Worm (Caenorhabditis elegans) whole organism, mixed stage, embryonic: Measurements from ENCODE around the gene acox-1.5.

Source experiments
- M03D4.4 ChIP-seq: sonication (generic microtip); optimal IDR thresholded peaks from 2 replicates; lab custom pipeline; 2017; ENCODE audit warnings: mild to moderate bottlenecking, missing genetic modification characterization, missing compliant biosample characterization
- bed-3 ChIP-seq: fragments of 200-800 bp; sonication (Bioruptor generic); optimal IDR thresholded peaks from 3 replicates; lab custom pipeline; 2018; ENCODE audit warnings: mild to moderate bottlenecking, missing genetic modification characterization, moderate library complexity, missing compliant biosample characterization
- blmp-1 ChIP-seq: fragments of 150-350 bp; optimal IDR thresholded peaks from 2 replicates; lab custom pipeline; 2014; ENCODE audit warnings: missing biosample characterization, missing genetic modification characterization
- ceh-39 ChIP-seq: fragments of 150-350 bp; optimal IDR thresholded peaks from 2 replicates; lab custom pipeline; 2014; ENCODE audit warnings: missing biosample characterization, missing genetic modification characterization
- ceh-43 ChIP-seq: fragments of 200-800 bp; sonication (Bioruptor generic); optimal IDR thresholded peaks from 2 replicates; lab custom pipeline; 2018; ENCODE audit warnings: mild to moderate bottlenecking, missing genetic modification characterization, moderate library complexity, missing compliant biosample characterization
- ceh-83 ChIP-seq: fragments of 200-800 bp; sonication (Bioruptor generic); optimal IDR thresholded peaks from 2 replicates; lab custom pipeline; 2018; ENCODE audit warnings: mild to moderate bottlenecking, missing genetic modification characterization, missing compliant biosample characterization
- ces-1 ChIP-seq: fragments of 150-350 bp; optimal IDR thresholded peaks from 2 replicates; lab custom pipeline; 2014; ENCODE audit warnings: missing biosample characterization, missing genetic modification reagents, missing genetic modification characterization
- cnd-1 ChIP-seq: fragments of 200-800 bp; sonication (Bioruptor generic); optimal IDR thresholded peaks from 2 replicates; lab custom pipeline; 2018; ENCODE audit warnings: mild to moderate bottlenecking, missing genetic modification characterization, missing compliant biosample characterization
- drap-1 ChIP-seq: fragments of 200-800 bp; sonication (Bioruptor generic); optimal IDR thresholded peaks from 3 replicates; lab custom pipeline; 2018; ENCODE audit warnings: mild to moderate bottlenecking, missing genetic modification characterization, missing compliant biosample characterization
- elt-1 ChIP-seq: sonication (generic microtip); optimal IDR thresholded peaks from 2 replicates; lab custom pipeline; 2017; ENCODE audit warnings: missing genetic modification characterization, mild to moderate bottlenecking, missing compliant biosample characterization, antibody characterized with exemption, moderate library complexity, borderline replicate concordance; ENCODE audit not compliant: insufficient read depth
- elt-3 ChIP-seq: fragments of 150-350 bp; optimal IDR thresholded peaks from 2 replicates; lab custom pipeline; 2014; ENCODE audit warnings: missing biosample characterization, missing genetic modification characterization
- flh-1 ChIP-seq: fragments of 200-800 bp; sonication (Bioruptor generic); optimal IDR thresholded peaks from 2 replicates; lab custom pipeline; 2018; ENCODE audit warnings: mild to moderate bottlenecking, missing genetic modification characterization, moderate library complexity, missing compliant biosample characterization
- ham-2 ChIP-seq: fragments of 200-800 bp; sonication (Bioruptor generic); optimal IDR thresholded peaks from 2 replicates; lab custom pipeline; 2018; ENCODE audit warnings: mild to moderate bottlenecking, missing genetic modification characterization, missing compliant biosample characterization
- hlh-1 ChIP-seq: fragments of 150-350 bp; optimal IDR thresholded peaks from 2 replicates; lab custom pipeline; 2014; ENCODE audit warnings: missing biosample characterization, missing genetic modification reagents, missing genetic modification characterization
- lin-13 ChIP-seq: fragments of 150-350 bp; optimal IDR thresholded peaks from 2 replicates; lab custom pipeline; 2014; ENCODE audit warnings: missing biosample characterization, missing genetic modification characterization
- lsy-2 ChIP-seq: fragments of 150-350 bp; optimal IDR thresholded peaks from 2 replicates; lab custom pipeline; 2014; ENCODE audit warnings: missing biosample characterization, missing genetic modification characterization
- mab-5 ChIP-seq: fragments of 150-350 bp; optimal IDR thresholded peaks from 2 replicates; lab custom pipeline; 2014; ENCODE audit warnings: missing biosample characterization, missing genetic modification characterization
- mep-1 ChIP-seq: fragments of 150-350 bp; optimal IDR thresholded peaks from 2 replicates; lab custom pipeline; 2017; ENCODE audit warnings: missing biosample characterization, missing genetic modification reagents, missing genetic modification characterization, inconsistent platforms
- mls-2 ChIP-seq: sonication (generic microtip); optimal IDR thresholded peaks from 2 replicates; lab custom pipeline; 2016; ENCODE audit warnings: mild to moderate bottlenecking, missing genetic modification characterization, moderate library complexity, missing compliant biosample characterization
- nhr-12 ChIP-seq: fragments of 150-350 bp; optimal IDR thresholded peaks from 2 replicates; lab custom pipeline; 2014; ENCODE audit warnings: missing biosample characterization, missing genetic modification characterization
- nhr-2 ChIP-seq: fragments of 150-350 bp; optimal IDR thresholded peaks from 2 replicates; lab custom pipeline; 2014; ENCODE audit warnings: missing biosample characterization, missing genetic modification characterization
- nhr-237 ChIP-seq: fragments of 150-350 bp; optimal IDR thresholded peaks from 2 replicates; lab custom pipeline; 2014; ENCODE audit warnings: missing biosample characterization, missing genetic modification characterization
- nhr-28 ChIP-seq: fragments of 150-350 bp; optimal IDR thresholded peaks from 2 replicates; lab custom pipeline; 2014; ENCODE audit warnings: missing biosample characterization, missing genetic modification characterization
- pha-4 ChIP-seq: fragments of 150-350 bp; optimal IDR thresholded peaks from 2 replicates; lab custom pipeline; 2018; ENCODE audit warnings: missing biosample characterization, missing genetic modification reagents, missing genetic modification characterization
- sem-2 ChIP-seq: fragments of 200-800 bp; sonication (Bioruptor generic); optimal IDR thresholded peaks from 2 replicates; lab custom pipeline; 2018; ENCODE audit warnings: mild to moderate bottlenecking, missing genetic modification characterization, missing compliant biosample characterization
- sptf-1 ChIP-seq: sonication (generic microtip); optimal IDR thresholded peaks from 2 replicates; lab custom pipeline; 2017; ENCODE audit warnings: mild to moderate bottlenecking, missing genetic modification characterization, moderate library complexity, missing compliant biosample characterization
- tbx-8 ChIP-seq: fragments of 200-800 bp; sonication (Bioruptor generic); optimal IDR thresholded peaks from 2 replicates; lab custom pipeline; 2018; ENCODE audit warnings: mild to moderate bottlenecking, missing genetic modification characterization, moderate library complexity, missing compliant biosample characterization
- unc-120 ChIP-seq: sonication (generic microtip); optimal IDR thresholded peaks from 2 replicates; lab custom pipeline; 2017; ENCODE audit warnings: missing genetic modification characterization, missing compliant biosample characterization; ENCODE audit not compliant: poor library complexity, severe bottlenecking
- unc-39 ChIP-seq: fragments of 150-350 bp; optimal IDR thresholded peaks from 2 replicates; lab custom pipeline; 2014; ENCODE audit warnings: missing biosample characterization, missing genetic modification characterization
- unc-62 ChIP-seq: fragments of 150-350 bp; optimal IDR thresholded peaks from 2 replicates; lab custom pipeline; 2014; ENCODE audit warnings: missing biosample characterization, missing genetic modification reagents, missing genetic modification characterization
- zip-8 ChIP-seq: fragments of 150-350 bp; optimal IDR thresholded peaks from 2 replicates; lab custom pipeline; 2014; ENCODE audit warnings: missing biosample characterization, missing genetic modification characterization
- ztf-11 ChIP-seq: fragments of 150-350 bp; optimal IDR thresholded peaks from 2 replicates; lab custom pipeline; 2014; ENCODE audit warnings: missing biosample characterization, missing genetic modification characterization

The acox-1.5 gene

ce11 chrIII:9612097-9612496 lies 20.1 kb upstream of the acox-1.5 start, which contains the start of gene bbs-4:
Gene bbs-4 (minus strand): TSS chrIII:9612197.
- TF ChIP-seq nhr-237 (tag; lab: Kevin White, UChicago) = no peak
- TF ChIP-seq flh-1 = no peak
- TF ChIP-seq elt-3 (tag; lab: Kevin White, UChicago) = no peak
- no peak for TF ChIP-seq pha-4 (tag; lab: Kevin White, UChicago)
- no peak for TF ChIP-seq sem-2 (GFP tag; lab: Kevin White, UChicago)
- TF ChIP-seq mls-2 (tag; lab: Kevin White, UChicago) = no peak
- TF ChIP-seq mep-1 (tag; lab: Kevin White, UChicago) = no peak
- TF ChIP-seq unc-120 = no peak
- no peak for TF ChIP-seq lsy-2
- no peak for TF ChIP-seq zip-8 (tag; lab: Kevin White, UChicago)
- TF ChIP-seq lin-13 (tag; lab: Kevin White, UChicago) = no peak
- TF ChIP-seq blmp-1 (tag; lab: Kevin White, UChicago) = no peak
- TF ChIP-seq bed-3 (GFP tag; lab: Kevin White, UChicago) = no peak
- no peak for TF ChIP-seq tbx-8
- no peak for TF ChIP-seq elt-1 (tag; lab: Kevin White, UChicago)
- no peak for TF ChIP-seq ceh-43 (GFP tag; lab: Kevin White, UChicago)
- TF ChIP-seq sptf-1 (tag; lab: Kevin White, UChicago) = no peak
- TF ChIP-seq hlh-1 (tag; lab: Kevin White, UChicago) = no peak
- no peak for TF ChIP-seq ces-1
- TF ChIP-seq, all 35 proteins: peak for 0

ce11 chrIII:9608650-9609049 lies 16.7 kb upstream of the acox-1.5 start, which contains the start of gene clec-161:
Gene clec-161 (minus strand): TSS chrIII:9608750.
- TF ChIP-seq nhr-2 (tag; lab: Kevin White, UChicago) (no peak), mab-5 (tag; lab: Kevin White, UChicago) (no peak), hlh-1 (tag; lab: Kevin White, UChicago) (no peak), unc-62 (GFP tag; lab: Kevin White, UChicago) (no peak), ceh-43 (GFP tag; lab: Kevin White, UChicago) (no peak), ceh-83 (GFP tag; lab: Kevin White, UChicago) (no peak), ceh-39 (tag; lab: Kevin White, UChicago) (no peak), blmp-1 (tag; lab: Kevin White, UChicago) (no peak), ces-1 (no peak), unc-39 (tag; lab: Kevin White, UChicago) (no peak)

- TF ChIP-seq mls-2 (tag; lab: Kevin White, UChicago) = no peak
- no peak for TF ChIP-seq ham-2
- no peak for TF ChIP-seq ceh-43 (GFP tag; lab: Kevin White, UChicago)
- TF ChIP-seq nhr-2 (tag; lab: Kevin White, UChicago) = no peak
- no peak for TF ChIP-seq unc-120
- TF ChIP-seq cnd-1 = no peak
- TF ChIP-seq ceh-83 (GFP tag; lab: Kevin White, UChicago) = no peak
- no peak for TF ChIP-seq M03D4.4 (tag; lab: Kevin White, UChicago)
- TF ChIP-seq hlh-1 (tag; lab: Kevin White, UChicago) = no peak
- TF ChIP-seq mab-5 (tag; lab: Kevin White, UChicago) = no peak
- no peak for TF ChIP-seq nhr-12
- TF ChIP-seq nhr-28 (tag; lab: Kevin White, UChicago) = no peak
- TF ChIP-seq elt-1 (tag; lab: Kevin White, UChicago) = no peak
- TF ChIP-seq unc-62 (GFP tag; lab: Kevin White, UChicago) = no peak
- no peak for TF ChIP-seq unc-39 (tag; lab: Kevin White, UChicago)
- TF ChIP-seq lsy-2 = no peak
- TF ChIP-seq, all 35 proteins: peak for 0
These were observed 8.7 kb upstream of the acox-1.5 start, which contains the start of gene F58A4.2 for ce11 chrIII:9600645-9601044. Gene F58A4.2 (minus strand): TSS chrIII:9600745.

- TF ChIP-seq drap-1 = no peak
- TF ChIP-seq elt-1 (tag; lab: Kevin White, UChicago) = no peak
- TF ChIP-seq bed-3 (GFP tag; lab: Kevin White, UChicago) = no peak
- TF ChIP-seq ham-2 = no peak
- no peak for TF ChIP-seq ceh-39 (tag; lab: Kevin White, UChicago)
- TF ChIP-seq sem-2 (GFP tag; lab: Kevin White, UChicago) = no peak
- TF ChIP-seq mab-5 (tag; lab: Kevin White, UChicago) = no peak
- TF ChIP-seq mep-1 (tag; lab: Kevin White, UChicago) = no peak
- TF ChIP-seq cnd-1 = no peak
- no peak for TF ChIP-seq hlh-1 (tag; lab: Kevin White, UChicago)
- TF ChIP-seq mls-2 (tag; lab: Kevin White, UChicago) = no peak
- no peak for TF ChIP-seq nhr-2 (tag; lab: Kevin White, UChicago)
- TF ChIP-seq ztf-11 = no peak
- TF ChIP-seq lsy-2 = no peak
These were observed 6.2 kb upstream of the acox-1.5 start, which contains the start of gene F58A4.1 for ce11 chrIII:9598168-9598567. Gene F58A4.1 (plus strand): TSS chrIII:9598468.
